Worm (Caenorhabditis elegans) whole organism, young adult: ENCODE measurements around the gene clc-1.
A peak's percentile ranks its signal among the peaks of the same experiment; 100 is the strongest.

Experiments used
- F55B11.4 ChIP-seq: sonication (generic microtip); optimal IDR thresholded peaks from 2 replicates; lab custom pipeline; 2016; ENCODE audit warnings: missing compliant biosample characterization, missing genetic modification characterization, borderline replicate concordance; ENCODE audit not compliant: insufficient read depth
- F57A8.1 ChIP-seq: fragments of 200-800 bp; sonication (Bioruptor generic); optimal IDR thresholded peaks from 2 replicates; lab custom pipeline; 2018; ENCODE audit warnings: mild to moderate bottlenecking, missing genetic modification characterization, moderate library complexity, missing compliant biosample characterization
- F57C9.4 ChIP-seq: sonication (generic microtip); optimal IDR thresholded peaks from 2 replicates; lab custom pipeline; 2017; ENCODE audit warnings: mild to moderate bottlenecking, missing genetic modification characterization, missing compliant biosample characterization
- K12H6.12 ChIP-seq: fragments of 200-800 bp; sonication (Bioruptor generic); optimal IDR thresholded peaks from 2 replicates; lab custom pipeline; 2018; ENCODE audit warnings: mild to moderate bottlenecking, missing genetic modification characterization, missing compliant biosample characterization
- aptf-3 ChIP-seq: fragments of 200-800 bp; sonication (Bioruptor generic); IDR thresholded peaks from 2 replicates; pipeline ENCODE4 v1.3.6; 2022; ENCODE audit warnings: missing genetic modification characterization, missing compliant biosample characterization
- atf-7 ChIP-seq: sonication (generic microtip); optimal IDR thresholded peaks from 2 replicates; lab custom pipeline; 2017; ENCODE audit warnings: mild to moderate bottlenecking, missing genetic modification characterization, missing compliant biosample characterization
- ccch-3 ChIP-seq: fragments of 200-800 bp; sonication (Bioruptor generic); optimal IDR thresholded peaks from 2 replicates; lab custom pipeline; 2018; ENCODE audit warnings: mild to moderate bottlenecking, missing genetic modification characterization, missing compliant biosample characterization
- cebp-1 ChIP-seq, 2 experiments: fragments of 200-800 bp in 1 of 2; sonication (Bioruptor generic) in 1 of 2; sonication (generic microtip) in 1 of 2; IDR thresholded peaks in 1 of 2; optimal IDR thresholded peaks in 1 of 2; 2 replicates each; pipeline versions ENCODE4 v1.3.6 to Lab custom; 2017 to 2022; ENCODE audit warnings: missing compliant biosample characterization in 2 of 2, missing genetic modification characterization in 2 of 2, mild to moderate bottlenecking in 1 of 2, missing genetic modification reagents in 1 of 2, moderate library complexity in 1 of 2
- dox-1 ChIP-seq: fragments of 200-800 bp; sonication (Bioruptor generic); IDR thresholded peaks from 2 replicates; pipeline ENCODE4 v1.3.6; 2022; ENCODE audit warnings: missing genetic modification reagents, missing genetic modification characterization, missing compliant biosample characterization
- efl-1 ChIP-seq: fragments of 150-350 bp; optimal IDR thresholded peaks from 2 replicates; lab custom pipeline; 2014; ENCODE audit warnings: missing biosample characterization, missing genetic modification reagents, missing genetic modification characterization
- egrh-3 ChIP-seq: fragments of 200-800 bp; sonication (Bioruptor generic); IDR thresholded peaks from 2 replicates; pipeline ENCODE4 v1.3.6; 2022; ENCODE audit warnings: missing genetic modification reagents, missing genetic modification characterization, missing compliant biosample characterization
- hmg-1.2 ChIP-seq: fragments of 200-800 bp; sonication (Bioruptor generic); IDR thresholded peaks from 2 replicates; pipeline ENCODE4 v1.3.6; 2022; ENCODE audit warnings: missing genetic modification reagents, missing genetic modification characterization, missing compliant biosample characterization
- hmg-20 ChIP-seq: fragments of 200-800 bp; sonication (Bioruptor generic); IDR thresholded peaks from 2 replicates; pipeline ENCODE4 v1.3.6; 2022; ENCODE audit warnings: missing genetic modification reagents, missing genetic modification characterization, missing compliant biosample characterization
- hrde-1 ChIP-seq: sonication (generic microtip); optimal IDR thresholded peaks from 2 replicates; lab custom pipeline; 2016; ENCODE audit warnings: missing genetic modification characterization, mild to moderate bottlenecking, missing compliant biosample characterization, moderate library complexity, missing genotype, missing genetic modification reagents, borderline replicate concordance
- lin-26 ChIP-seq: fragments of 200-800 bp; sonication (Bioruptor generic); IDR thresholded peaks from 2 replicates; pipeline ENCODE4 v1.3.6; 2022; ENCODE audit warnings: missing genetic modification reagents, missing genetic modification characterization, missing compliant biosample characterization
- lin-40 ChIP-seq: sonication (generic microtip); optimal IDR thresholded peaks from 2 replicates; lab custom pipeline; 2016; ENCODE audit warnings: missing genetic modification characterization, mild to moderate bottlenecking, missing compliant biosample characterization, missing genotype, missing genetic modification reagents
- madf-10 ChIP-seq: sonication (generic microtip); optimal IDR thresholded peaks from 2 replicates; lab custom pipeline; 2016; ENCODE audit warnings: mild to moderate bottlenecking, missing genetic modification characterization, missing compliant biosample characterization
- mel-28 ChIP-seq: sonication (generic microtip); optimal IDR thresholded peaks from 2 replicates; lab custom pipeline; 2016; ENCODE audit warnings: borderline replicate concordance, mild to moderate bottlenecking, missing genetic modification characterization, missing compliant biosample characterization
- mes-4 ChIP-seq: sonication (generic microtip); optimal IDR thresholded peaks from 2 replicates; lab custom pipeline; 2016; ENCODE audit warnings: missing genotype, missing genetic modification characterization, missing compliant biosample characterization
- nhr-120 ChIP-seq: fragments of 200-800 bp; sonication (Bioruptor generic); IDR thresholded peaks from 2 replicates; pipeline ENCODE4 v1.3.6; 2022; ENCODE audit warnings: missing genetic modification characterization, missing compliant biosample characterization
- nhr-27 ChIP-seq: fragments of 200-800 bp; sonication (Bioruptor generic); optimal IDR thresholded peaks from 2 replicates; lab custom pipeline; 2018; ENCODE audit warnings: mild to moderate bottlenecking, missing genetic modification characterization, moderate library complexity, missing compliant biosample characterization
- nhr-80 ChIP-seq: sonication (generic microtip); optimal IDR thresholded peaks from 2 replicates; lab custom pipeline; 2016; ENCODE audit warnings: missing genetic modification characterization, missing compliant biosample characterization
- pha-4 ChIP-seq: fragments of 150-350 bp; sonication (generic microtip); optimal IDR thresholded peaks from 2 replicates; lab custom pipeline; 2014; ENCODE audit warnings: missing biosample characterization, missing genetic modification reagents, missing genetic modification characterization
- rcor-1 ChIP-seq: fragments of 200-800 bp; sonication (Bioruptor generic); IDR thresholded peaks from 2 replicates; pipeline ENCODE4 v1.3.6; 2022; ENCODE audit warnings: missing genetic modification reagents, missing genetic modification characterization, missing compliant biosample characterization
- sdz-38 ChIP-seq: sonication (generic microtip); optimal IDR thresholded peaks from 2 replicates; lab custom pipeline; 2016; ENCODE audit warnings: missing genotype, missing genetic modification characterization, missing compliant biosample characterization
- tbx-9 ChIP-seq: sonication (generic microtip); optimal IDR thresholded peaks from 2 replicates; lab custom pipeline; 2016; ENCODE audit warnings: borderline replicate concordance, missing genetic modification characterization, inconsistent platforms, missing compliant biosample characterization
- zfh-2 ChIP-seq: fragments of 200-800 bp; sonication (Bioruptor generic); conservative IDR thresholded peaks from 2 replicates; pipeline ENCODE4 v1.3.6; 2022; ENCODE audit warnings: missing genetic modification reagents, missing genetic modification characterization, missing compliant biosample characterization
- ztf-22 ChIP-seq: fragments of 200-800 bp; sonication (Bioruptor generic); optimal IDR thresholded peaks from 2 replicates; lab custom pipeline; 2018; ENCODE audit warnings: mild to moderate bottlenecking, missing genetic modification characterization, moderate library complexity, missing compliant biosample characterization
- ztf-3 ChIP-seq: fragments of 200-800 bp; sonication (Bioruptor generic); optimal IDR thresholded peaks from 2 replicates; lab custom pipeline; 2018; ENCODE audit warnings: mild to moderate bottlenecking, missing genetic modification characterization, missing compliant biosample characterization

The clc-1 gene

ce11 chrX:11034430-11035117 is 12.7 kb upstream of the clc-1 start:
- peak; percentile 88 for TF ChIP-seq zfh-2 (GFP tag; lab: Robert Waterston, UW)
- TF ChIP-seq F55B11.4, result no peak
- peak; percentile 18 for TF ChIP-seq lin-40 (tag; lab: Kevin White, UChicago)
- peak; percentile 27; the same call in 1 of the 2 replicates for TF ChIP-seq egrh-3 (GFP tag; lab: Robert Waterston, UW)
- no peak for TF ChIP-seq efl-1
- 0 out of 2 replicates have a peak, but pooled peaks have one; percentile 28 for TF ChIP-seq dox-1 (GFP tag; lab: Robert Waterston, UW)
- no peak for TF ChIP-seq cebp-1 (GFP tag; IDR thresholded peaks at IDR 0.05; lab: Robert Waterston, UW)
- TF ChIP-seq cebp-1 (tag; optimal IDR thresholded peaks at IDR 0.05; lab: Kevin White, UChicago), result peak; percentile 27
- TF ChIP-seq hmg-20 (GFP tag; lab: Robert Waterston, UW), result 0 out of 2 replicates have a peak, but pooled peaks have one; percentile 29
- peak; percentile 7 for TF ChIP-seq K12H6.12 (tag; lab: Kevin White, UChicago)
- TF ChIP-seq nhr-80, result peak; percentile 23
- TF ChIP-seq, all 124 proteins: peak for 8

ce11 chrX:11035563-11035962 is 11.7 kb upstream of the clc-1 start:
- TF ChIP-seq aptf-3 (GFP tag; lab: Robert Waterston, UW), result no peak
- TF ChIP-seq ccch-3 (GFP tag; lab: Kevin White, UChicago), result no peak
- no peak for TF ChIP-seq mes-4 (tag; lab: Kevin White, UChicago)
- TF ChIP-seq dox-1 (GFP tag; lab: Robert Waterston, UW), result no peak
- TF ChIP-seq nhr-27 (tag; lab: Kevin White, UChicago), result no peak
- no peak for TF ChIP-seq tbx-9
- TF ChIP-seq mel-28 (tag; lab: Kevin White, UChicago), result no peak
- TF ChIP-seq pha-4 (tag; lab: Kevin White, UChicago), result no peak
- TF ChIP-seq ztf-3 (GFP tag; lab: Kevin White, UChicago), result no peak
- TF ChIP-seq lin-26 (GFP tag; lab: Robert Waterston, UW), result no peak

DNA sequence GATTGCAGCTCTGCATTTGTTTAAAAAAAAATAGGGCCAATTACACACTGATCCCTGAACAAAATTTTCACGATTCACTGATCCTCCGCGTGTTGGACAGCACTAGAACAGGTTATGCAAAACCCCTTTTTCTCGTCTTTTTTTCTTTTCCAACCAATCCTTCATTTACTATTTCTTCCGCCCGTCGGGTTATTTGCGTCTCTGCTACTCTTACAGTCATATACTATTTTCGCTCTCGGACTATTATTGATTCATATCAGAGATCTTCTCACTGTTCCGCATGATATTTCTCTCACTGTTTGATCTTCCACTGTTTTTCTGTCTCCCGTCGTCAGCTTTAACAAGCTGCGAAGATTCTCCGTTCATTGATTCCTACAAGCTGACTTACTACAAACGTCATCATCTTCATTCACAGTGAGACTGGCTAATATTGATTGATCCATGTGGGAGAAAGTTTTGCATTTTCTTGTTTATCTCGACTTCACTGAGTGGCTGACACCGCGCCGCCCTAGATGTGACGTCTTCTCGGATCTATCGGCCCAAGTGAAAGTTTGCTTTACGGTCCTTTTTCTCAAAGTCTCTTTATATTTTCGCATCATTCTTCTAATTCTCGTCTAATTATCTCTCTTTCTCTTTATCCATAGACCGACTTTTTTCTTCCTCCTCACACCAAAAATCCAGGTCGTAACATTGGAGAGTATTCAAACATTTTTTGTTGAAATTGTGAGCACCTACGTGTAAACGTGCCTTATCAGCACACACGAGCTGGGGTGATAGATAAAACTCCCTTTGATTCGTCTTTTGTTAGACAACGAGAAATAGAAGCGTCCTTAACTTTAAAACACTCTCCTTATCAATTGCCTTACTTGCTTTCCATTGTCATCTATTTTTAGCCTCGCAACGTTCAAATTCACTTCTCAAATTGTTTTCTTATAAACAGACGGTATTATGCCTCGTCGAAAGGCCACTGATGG is 10.8 kb upstream of the clc-1 start:
- no peak for TF ChIP-seq sdz-38 (tag; lab: Kevin White, UChicago)
- peak; percentile 53 for TF ChIP-seq nhr-80
- no peak for TF ChIP-seq hrde-1 (tag; lab: Kevin White, UChicago)
- no peak for TF ChIP-seq madf-10 (tag; lab: Kevin White, UChicago)
- TF ChIP-seq F57A8.1 (GFP tag; lab: Kevin White, UChicago), result no peak
- no peak for TF ChIP-seq ztf-22 (GFP tag; lab: Kevin White, UChicago)
- no peak for TF ChIP-seq F57C9.4 (tag; lab: Kevin White, UChicago)
- TF ChIP-seq atf-7, result no peak
- TF ChIP-seq rcor-1 (GFP tag; lab: Robert Waterston, UW), result no peak
- no peak for TF ChIP-seq nhr-120 (GFP tag; lab: Robert Waterston, UW)
- peak; percentile 20; the same call in 1 of the 2 replicates for TF ChIP-seq hmg-1.2 (GFP tag; lab: Robert Waterston, UW)

DNA sequence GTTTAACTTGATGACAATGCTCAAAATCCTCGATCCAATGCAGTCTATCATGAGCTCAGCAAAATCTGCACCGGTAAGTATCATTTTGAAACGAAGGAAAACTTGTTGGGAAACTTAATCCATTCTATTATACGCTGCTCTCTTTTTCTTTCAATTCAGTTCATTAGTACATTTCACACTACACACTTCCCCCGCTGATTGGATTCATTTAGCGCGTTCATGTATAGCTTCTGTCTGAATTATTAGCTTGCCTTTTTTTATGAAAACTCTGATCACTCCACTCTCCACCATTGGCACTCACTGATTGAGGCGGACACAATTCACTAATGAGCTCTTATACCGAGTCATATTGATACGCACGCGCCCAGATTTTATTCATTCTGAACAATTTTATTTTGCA is 9.0 kb upstream of the clc-1 start:
- TF ChIP-seq atf-7, result no peak
